Worm (Caenorhabditis elegans) whole organism, late embryonic: ENCODE results near the gene C14A4.8.

ENCODE experiments used
- C08G9.2 ChIP-seq: sonication (generic microtip); optimal IDR thresholded peaks from 2 replicates; lab custom pipeline; 2016; ENCODE audit warnings: mild to moderate bottlenecking, missing genetic modification characterization, moderate library complexity, missing compliant biosample characterization
- C38D4.7 ChIP-seq: fragments of 200-800 bp; sonication (Bioruptor generic); optimal IDR thresholded peaks from 2 replicates; lab custom pipeline; 2018; ENCODE audit warnings: mild to moderate bottlenecking, missing genetic modification characterization, moderate library complexity, missing compliant biosample characterization
- F13H6.1 ChIP-seq: sonication (generic microtip); optimal IDR thresholded peaks from 2 replicates; lab custom pipeline; 2016; ENCODE audit warnings: missing genetic modification characterization, missing compliant biosample characterization
- T23F11.4 ChIP-seq: fragments of 200-800 bp; sonication (Bioruptor generic); optimal IDR thresholded peaks from 2 replicates; lab custom pipeline; 2018; ENCODE audit warnings: mild to moderate bottlenecking, missing genetic modification characterization, missing compliant biosample characterization
- Y22D7AL.16 ChIP-seq: sonication (generic microtip); optimal IDR thresholded peaks from 2 replicates; lab custom pipeline; 2016; ENCODE audit warnings: missing genetic modification characterization, missing compliant biosample characterization
- ahr-1 ChIP-seq: sonication (generic microtip); optimal IDR thresholded peaks from 2 replicates; lab custom pipeline; 2016; ENCODE audit warnings: missing genetic modification characterization, missing compliant biosample characterization
- ama-1 ChIP-seq: fragments of 150-350 bp; optimal IDR thresholded peaks from 2 replicates; lab custom pipeline; 2014
- ceh-19 ChIP-seq: fragments of 200-800 bp; sonication (Bioruptor generic); optimal IDR thresholded peaks from 2 replicates; lab custom pipeline; 2018; ENCODE audit warnings: mild to moderate bottlenecking, missing genetic modification characterization, missing compliant biosample characterization
- ceh-2 ChIP-seq: sonication (generic microtip); optimal IDR thresholded peaks from 2 replicates; lab custom pipeline; 2016; ENCODE audit warnings: missing genotype, missing genetic modification characterization, missing compliant biosample characterization
- ceh-22 ChIP-seq: sonication (generic microtip); optimal IDR thresholded peaks from 2 replicates; lab custom pipeline; 2017; ENCODE audit warnings: missing biosample characterization, missing genetic modification characterization
- ceh-45 ChIP-seq: fragments of 200-800 bp; sonication (Bioruptor generic); IDR thresholded peaks from 2 replicates; pipeline ENCODE4 v1.3.6; 2022; ENCODE audit warnings: missing genetic modification reagents, missing genetic modification characterization, missing compliant biosample characterization
- ceh-6 ChIP-seq: fragments of 200-800 bp; sonication (Bioruptor generic); optimal IDR thresholded peaks from 2 replicates; lab custom pipeline; 2018; ENCODE audit warnings: mild to moderate bottlenecking, missing genetic modification characterization, missing compliant biosample characterization
- ceh-9 ChIP-seq: sonication (generic microtip); optimal IDR thresholded peaks from 2 replicates; lab custom pipeline; 2016; ENCODE audit warnings: mild to moderate bottlenecking, missing genetic modification characterization, inconsistent platforms, missing compliant biosample characterization
- dmd-4 ChIP-seq: sonication (generic microtip); optimal IDR thresholded peaks from 2 replicates; lab custom pipeline; 2016; ENCODE audit warnings: borderline replicate concordance, missing genetic modification characterization, missing compliant biosample characterization
- dve-1 ChIP-seq: sonication (generic microtip); optimal IDR thresholded peaks from 2 replicates; lab custom pipeline; 2017; ENCODE audit warnings: antibody characterized with exemption, mild to moderate bottlenecking, missing genetic modification characterization, missing compliant biosample characterization
- elt-4 ChIP-seq: sonication (generic microtip); optimal IDR thresholded peaks from 2 replicates; lab custom pipeline; 2016; ENCODE audit warnings: missing genetic modification characterization, missing compliant biosample characterization
- eyg-1 ChIP-seq: sonication (generic microtip); optimal IDR thresholded peaks from 2 replicates; lab custom pipeline; 2016; ENCODE audit warnings: missing genotype, missing genetic modification characterization, missing compliant biosample characterization
- fax-1 ChIP-seq: sonication (generic microtip); optimal IDR thresholded peaks from 2 replicates; lab custom pipeline; 2016; ENCODE audit warnings: missing genotype, missing genetic modification characterization, missing compliant biosample characterization
- hlh-13 ChIP-seq: fragments of 200-800 bp; sonication (Bioruptor generic); optimal IDR thresholded peaks from 2 replicates; lab custom pipeline; 2018; ENCODE audit warnings: mild to moderate bottlenecking, missing genetic modification characterization, missing compliant biosample characterization
- hlh-8 ChIP-seq: sonication (generic microtip); optimal IDR thresholded peaks from 2 replicates; lab custom pipeline; 2016; ENCODE audit warnings: missing genotype, missing genetic modification characterization, missing compliant biosample characterization
- lim-6 ChIP-seq: sonication (generic microtip); optimal IDR thresholded peaks from 2 replicates; lab custom pipeline; 2016; ENCODE audit warnings: missing genetic modification characterization, missing compliant biosample characterization
- lin-11 ChIP-seq: fragments of 200-800 bp; sonication (Bioruptor generic); optimal IDR thresholded peaks from 2 replicates; lab custom pipeline; 2018; ENCODE audit warnings: mild to moderate bottlenecking, missing genetic modification characterization, missing compliant biosample characterization
- mec-3 ChIP-seq: sonication (generic microtip); optimal IDR thresholded peaks from 2 replicates; lab custom pipeline; 2016; ENCODE audit warnings: borderline replicate concordance, missing genetic modification characterization, missing compliant biosample characterization
- nfya-1 ChIP-seq: sonication (generic microtip); optimal IDR thresholded peaks from 2 replicates; lab custom pipeline; 2017; ENCODE audit warnings: missing genetic modification characterization, mild to moderate bottlenecking, missing compliant biosample characterization, antibody characterized with exemption, moderate library complexity
- nhr-232 ChIP-seq: sonication (generic microtip); optimal IDR thresholded peaks from 2 replicates; lab custom pipeline; 2016; ENCODE audit warnings: missing genetic modification characterization, missing compliant biosample characterization
- pax-1 ChIP-seq: fragments of 150-350 bp; optimal IDR thresholded peaks from 2 replicates; lab custom pipeline; 2014; ENCODE audit warnings: missing biosample characterization, missing genetic modification characterization
- pha-2 ChIP-seq: sonication (generic microtip); optimal IDR thresholded peaks from 2 replicates; lab custom pipeline; 2017; ENCODE audit warnings: mild to moderate bottlenecking, missing genetic modification characterization, missing compliant biosample characterization
- pqm-1 ChIP-seq: sonication (generic microtip); optimal IDR thresholded peaks from 2 replicates; lab custom pipeline; 2016; ENCODE audit warnings: missing genetic modification characterization, missing compliant biosample characterization
- rnt-1 ChIP-seq: sonication (generic microtip); optimal IDR thresholded peaks from 2 replicates; lab custom pipeline; 2016; ENCODE audit warnings: missing genetic modification characterization, missing compliant biosample characterization
- sdc-2 ChIP-seq: sonication (generic microtip); optimal IDR thresholded peaks from 2 replicates; lab custom pipeline; 2016; ENCODE audit warnings: missing genotype, missing genetic modification characterization, missing compliant biosample characterization
- sox-2 ChIP-seq: fragments of 200-800 bp; sonication (Bioruptor generic); IDR thresholded peaks from 2 replicates; pipeline ENCODE4 v1.3.6; 2022; ENCODE audit warnings: missing genetic modification reagents, missing genetic modification characterization, missing compliant biosample characterization
- syd-9 ChIP-seq: sonication (generic microtip); optimal IDR thresholded peaks from 2 replicates; lab custom pipeline; 2016; ENCODE audit warnings: mild to moderate bottlenecking, missing genetic modification characterization, moderate library complexity, missing compliant biosample characterization
- tbx-2 ChIP-seq: sonication (generic microtip); optimal IDR thresholded peaks from 2 replicates; lab custom pipeline; 2016; ENCODE audit warnings: missing genetic modification characterization, missing compliant biosample characterization
- ttx-3 ChIP-seq: sonication (generic microtip); optimal IDR thresholded peaks from 2 replicates; lab custom pipeline; 2016; ENCODE audit warnings: missing genetic modification reagents, missing genetic modification characterization, missing compliant biosample characterization
- unc-42 ChIP-seq: sonication (generic microtip); optimal IDR thresholded peaks from 2 replicates; lab custom pipeline; 2016; ENCODE audit warnings: missing genotype, missing genetic modification characterization, missing compliant biosample characterization
- zip-5 ChIP-seq: sonication (generic microtip); optimal IDR thresholded peaks from 2 replicates; lab custom pipeline; 2016; ENCODE audit warnings: missing genetic modification characterization, missing compliant biosample characterization

The C14A4.8 gene

DNA sequence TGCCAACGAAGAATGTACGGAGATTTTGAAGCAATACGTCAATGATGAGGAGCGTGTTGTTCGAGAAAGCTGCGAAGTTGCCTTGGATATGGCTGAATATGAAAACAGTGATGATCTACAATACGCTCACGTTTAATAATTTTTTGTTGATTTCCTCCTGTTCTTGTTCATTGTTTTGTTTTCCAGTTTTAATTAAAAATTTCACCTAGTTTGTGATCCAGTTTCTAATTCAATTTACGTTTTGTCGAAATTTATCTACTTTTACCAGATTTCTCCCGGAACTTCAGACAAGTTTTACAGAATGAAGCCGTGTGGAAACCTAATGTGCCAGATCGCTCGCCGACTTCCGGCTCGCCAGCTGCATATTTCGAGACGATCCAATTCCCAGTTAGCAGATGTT, 17.1 kb downstream of the C14A4.8 start, which contains the start of gene dap-3:
Gene dap-3 (plus strand): TSS at position 301 of the 400 bp plus-strand sequence.
- TF ChIP-seq eyg-1 (tag; lab: Kevin White, UChicago) (no peak), unc-42 (no peak), ceh-19 (GFP tag; lab: Kevin White, UChicago) (no peak), elt-4 (tag; lab: Kevin White, UChicago) (no peak), ahr-1 (tag; lab: Kevin White, UChicago) (no peak), ceh-22 (tag; lab: Kevin White, UChicago) (no peak), zip-5 (tag; lab: Kevin White, UChicago) (no peak), F13H6.1 (no peak), C08G9.2 (tag; lab: Kevin White, UChicago) (no peak), lim-6 (no peak), mec-3 (tag; lab: Kevin White, UChicago) (no peak), pax-1 (no peak), ceh-2 (no peak), Y22D7AL.16 (no peak), ttx-3 (tag; lab: Kevin White, UChicago) (no peak)

- no peak for TF ChIP-seq syd-9
- no peak for TF ChIP-seq nfya-1 (tag; lab: Kevin White, UChicago)
- no peak for TF ChIP-seq eyg-1 (tag; lab: Kevin White, UChicago)
- no peak for TF ChIP-seq T23F11.4 (GFP tag; lab: Kevin White, UChicago)
- no peak for TF ChIP-seq C08G9.2 (tag; lab: Kevin White, UChicago)
- no peak for TF ChIP-seq Y22D7AL.16
- TF ChIP-seq dmd-4 (tag; lab: Kevin White, UChicago) = no peak
- TF ChIP-seq, all 69 proteins: peak for 0
Observed at ce11 chrII:10579655-10580054, 18.3 kb downstream of the C14A4.8 start, which contains the start of gene dohh-1. Gene dohh-1 (plus strand): TSS chrII:10579955.

DNA sequence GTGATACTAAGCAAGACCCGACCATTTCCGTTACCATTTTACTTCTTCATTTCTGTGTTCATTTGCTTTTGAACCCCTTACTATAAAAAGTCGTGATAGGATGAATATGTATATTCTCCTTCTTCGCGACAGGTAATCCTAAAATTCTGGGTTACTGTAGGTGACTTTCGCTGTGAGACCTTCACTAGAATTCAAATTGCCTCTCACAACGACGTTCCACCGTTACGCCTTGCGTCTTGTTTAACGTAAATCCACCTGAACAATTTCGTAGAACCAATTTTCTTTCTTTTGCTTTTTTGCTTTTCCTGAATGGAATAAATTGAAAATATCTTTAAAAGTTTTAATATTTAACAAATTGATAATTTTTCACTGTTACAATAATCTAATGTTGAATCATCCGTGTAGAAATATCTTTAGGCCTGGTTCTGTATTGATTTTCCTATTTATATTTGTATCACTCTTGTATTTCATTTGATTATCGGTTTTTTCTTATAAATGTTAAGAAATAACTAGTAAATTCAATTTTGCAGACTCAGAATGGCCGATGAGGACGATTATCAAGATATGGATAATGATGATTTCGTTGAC, 19.0 kb downstream of the C14A4.8 start, which contains the start of gene rpb-6:
Gene rpb-6 (plus strand): TSS at position 538 of the 588 bp plus-strand sequence.
- TF ChIP-seq sdc-2 (no peak), ceh-19 (GFP tag; lab: Kevin White, UChicago) (no peak), ahr-1 (tag; lab: Kevin White, UChicago) (no peak), pha-2 (tag; lab: Kevin White, UChicago) (no peak), ceh-9 (tag; lab: Kevin White, UChicago) (no peak), rnt-1 (tag; lab: Kevin White, UChicago) (no peak), C38D4.7 (no peak), C08G9.2 (tag; lab: Kevin White, UChicago) (no peak), ceh-45 (GFP tag; lab: Robert Waterston, UW) (no peak), tbx-2 (tag; lab: Kevin White, UChicago) (no peak), zip-5 (tag; lab: Kevin White, UChicago) (no peak), ceh-6 (GFP tag; lab: Kevin White, UChicago) (no peak), ama-1 (lab: Kevin White, UChicago) (no peak), ceh-2 (no peak)

DNA sequence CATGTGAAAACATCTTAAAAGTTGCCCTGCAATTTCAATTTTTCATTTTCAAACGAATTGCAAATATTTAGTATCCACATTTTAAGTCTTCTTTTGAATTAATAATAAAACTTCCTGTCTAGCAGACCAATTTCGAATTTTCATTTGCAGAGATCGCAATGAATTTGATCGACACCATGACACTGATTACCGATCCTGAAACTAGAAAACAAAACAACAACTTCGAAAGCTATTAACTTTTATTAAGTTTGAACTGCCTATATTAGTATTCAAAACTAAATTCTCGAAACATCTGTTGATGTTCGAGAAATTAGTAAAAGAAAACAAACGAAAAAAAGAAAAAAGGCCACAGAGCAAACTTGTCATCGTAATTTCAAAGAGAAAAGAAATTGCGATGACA, 23.8 kb downstream of the C14A4.8 start:
- TF ChIP-seq F13H6.1 (no peak), hlh-8 (tag; lab: Kevin White, UChicago) (no peak), nhr-232 (tag; lab: Kevin White, UChicago) (no peak), hlh-13 (GFP tag; lab: Kevin White, UChicago) (no peak), ceh-45 (GFP tag; lab: Robert Waterston, UW) (no peak), ahr-1 (tag; lab: Kevin White, UChicago) (no peak)

ce11 chrII:10571967-10572366, 26.0 kb downstream of the C14A4.8 start, which contains the start of gene C06A1.3:
Gene C06A1.3 (plus strand): TSS chrII:10572267.
- no peak for TF ChIP-seq dve-1
- no peak for TF ChIP-seq ceh-22 (tag; lab: Kevin White, UChicago)
- no peak for TF ChIP-seq lim-6
- TF ChIP-seq sox-2 (GFP tag; lab: Robert Waterston, UW) = no peak
- no peak for TF ChIP-seq nfya-1 (tag; lab: Kevin White, UChicago)
- no peak for TF ChIP-seq dmd-4 (tag; lab: Kevin White, UChicago)
- no peak for TF ChIP-seq pqm-1 (tag; lab: Kevin White, UChicago)
- no peak for TF ChIP-seq sdc-2
- TF ChIP-seq fax-1 (tag; lab: Kevin White, UChicago) = no peak
- no peak for TF ChIP-seq lin-11 (tag; lab: Kevin White, UChicago)
- TF ChIP-seq eyg-1 (tag; lab: Kevin White, UChicago) = no peak
